Comparison of ENCODE assay signal across 6 fruit fly cellular contexts in genomic region chr3L:9072062-9072730, dm6.
TF ChIP-seq lines count a peak whose summit lies in the region.

No protein-coding gene starts in this region.

- no peak for TF ChIP-seq CTCF in whole organism, embryonic (GFP tag; optimal IDR thresholded peaks at IDR 0.05; lab: Kevin White, UChicago)

TF ChIP-seq in whole organism, 6 proteins besides CTCF, POLR2A, EP300 and RAD21:
- TF ChIP-seq EcR (GFP tag; optimal IDR thresholded peaks at IDR 0.05; lab: Kevin White, UChicago) (peak; percentile 13 to 45), psq (optimal IDR thresholded peaks at IDR 0.05; lab: Kevin White, UChicago) (no peak)

TF ChIP-seq in whole organism, adult, 20 proteins besides CTCF, POLR2A, EP300 and RAD21 (continues in another document):
- TF ChIP-seq Crg-1 (GFP tag; optimal IDR thresholded peaks at IDR 0.05; lab: Kevin White, UChicago) (no peak), CG11617 (GFP tag; optimal IDR thresholded peaks at IDR 0.05; lab: Kevin White, UChicago) (peak; percentile 61), bab1 (GFP tag; optimal IDR thresholded peaks at IDR 0.05; lab: Kevin White, UChicago) (no peak), CG1620 (GFP tag; optimal IDR thresholded peaks at IDR 0.05; lab: Kevin White, UChicago) (no peak), Mnt (GFP tag; optimal IDR thresholded peaks at IDR 0.05; lab: Kevin White, UChicago) (peak; percentile 48), CG7101 (tag; optimal IDR thresholded peaks at IDR 0.05; lab: Kevin White, UChicago) (peak; percentile 11), CG5204 (GFP tag; optimal IDR thresholded peaks at IDR 0.05; lab: Kevin White, UChicago) (no peak), CG7045 (GFP tag; optimal IDR thresholded peaks at IDR 0.05; lab: Kevin White, UChicago) (peak; percentile 25), ovo (GFP tag; optimal IDR thresholded peaks at IDR 0.05; lab: Kevin White, UChicago) (peak; percentile 42), tj (GFP tag; optimal IDR thresholded peaks at IDR 0.05; lab: Kevin White, UChicago) (no peak), kay (GFP tag; lab: Kevin White, UChicago; ENCODE audit: borderline replicate concordance) (peak; percentile 92), cic (GFP tag; optimal IDR thresholded peaks at IDR 0.05; lab: Kevin White, UChicago) (peak; percentile 45), cnc (optimal IDR thresholded peaks at IDR 0.05; lab: Kevin White, UChicago) (no peak), CG33017 (tag; optimal IDR thresholded peaks at IDR 0.05; lab: Kevin White, UChicago) (peak; percentile 38), CG12768 (GFP tag; optimal IDR thresholded peaks at IDR 0.05; lab: Kevin White, UChicago) (peak; percentile 48), toe (GFP tag; optimal IDR thresholded peaks at IDR 0.05; lab: Kevin White, UChicago) (peak; percentile 18), pad (GFP tag; optimal IDR thresholded peaks at IDR 0.05; lab: Kevin White, UChicago) (peak; percentile 91), Hr96 (GFP tag; optimal IDR thresholded peaks at IDR 0.05; lab: Kevin White, UChicago) (peak; percentile 51)

TF ChIP-seq in whole organism, embryonic, 481 proteins besides CTCF, POLR2A, EP300 and RAD21 (continues in another document):
- no peak for TF ChIP-seq maf-S (GFP tag; optimal IDR thresholded peaks at IDR 0.05; lab: Kevin White, UChicago)
- no peak for TF ChIP-seq zfh1 (GFP tag; IDR thresholded peaks at IDR 0.05; lab: Robert Waterston, UW)
- peak; percentile 7 for TF ChIP-seq nom (GFP tag; optimal IDR thresholded peaks at IDR 0.05; lab: Kevin White, UChicago)
- no peak for TF ChIP-seq Meics (GFP tag; optimal IDR thresholded peaks at IDR 0.05; lab: Kevin White, UChicago)
- TF ChIP-seq Hr78 (GFP tag; optimal IDR thresholded peaks at IDR 0.05; lab: Kevin White, UChicago) = no peak
- TF ChIP-seq mirr (GFP tag; optimal IDR thresholded peaks at IDR 0.05; lab: Kevin White, UChicago) = peak; percentile 41
- peak in 1 of 2 experiments; percentile 51 for TF ChIP-seq eve (GFP tag; optimal IDR thresholded peaks at IDR 0.05; lab: Kevin White, UChicago)
- TF ChIP-seq CG4617 (GFP tag; optimal IDR thresholded peaks at IDR 0.05; lab: Kevin White, UChicago; ENCODE audit: borderline replicate concordance) = peak; percentile 2
- no peak for TF ChIP-seq Mes4 (GFP tag; optimal IDR thresholded peaks at IDR 0.05; lab: Kevin White, UChicago)
- TF ChIP-seq MBD-R2 (GFP tag; IDR thresholded peaks at IDR 0.05; lab: Robert Waterston, UW) = peak; percentile 29; the same call in 1 of the 2 replicates
- TF ChIP-seq Dad (GFP tag; optimal IDR thresholded peaks at IDR 0.05; lab: Kevin White, UChicago) = no peak
- peak; percentile 18 for TF ChIP-seq Elba2 (GFP tag; optimal IDR thresholded peaks at IDR 0.05; lab: Kevin White, UChicago)
- no peak for TF ChIP-seq Opbp (GFP tag; IDR thresholded peaks at IDR 0.05; lab: Robert Waterston, UW; ENCODE audit: partially characterized antibody)
- TF ChIP-seq CG12155 (GFP tag; optimal IDR thresholded peaks at IDR 0.05; lab: Kevin White, UChicago) = no peak
- no peak for TF ChIP-seq tin (GFP tag; optimal IDR thresholded peaks at IDR 0.05; lab: Kevin White, UChicago)
- TF ChIP-seq Trl (optimal IDR thresholded peaks at IDR 0.05; lab: Kevin White, UChicago) = no peak
- no peak for TF ChIP-seq Trl (GFP tag; optimal IDR thresholded peaks at IDR 0.05; lab: Kevin White, UChicago)
- TF ChIP-seq CG6254 (GFP tag; optimal IDR thresholded peaks at IDR 0.05; lab: Kevin White, UChicago) = no peak

TF ChIP-seq in whole organism, prepupa, 60 proteins besides CTCF, POLR2A, EP300 and RAD21:
- TF ChIP-seq Met (GFP tag; optimal IDR thresholded peaks at IDR 0.05; lab: Kevin White, UChicago) = peak; percentile 15
- TF ChIP-seq Blimp-1 (GFP tag; optimal IDR thresholded peaks at IDR 0.05; lab: Kevin White, UChicago) = no peak
- peak; percentile 22 for TF ChIP-seq Eip93F (GFP tag; optimal IDR thresholded peaks at IDR 0.05; lab: Kevin White, UChicago)
- peak; percentile 92 for TF ChIP-seq fkh (GFP tag; optimal IDR thresholded peaks at IDR 0.05; lab: Kevin White, UChicago)
- TF ChIP-seq svp (GFP tag; lab: Kevin White, UChicago) = peak; percentile 51
- TF ChIP-seq cyc (GFP tag; optimal IDR thresholded peaks at IDR 0.05; lab: Kevin White, UChicago) = no peak
- no peak for TF ChIP-seq CG6792 (GFP tag; optimal IDR thresholded peaks at IDR 0.05; lab: Kevin White, UChicago)
- no peak for TF ChIP-seq achi (GFP tag; optimal IDR thresholded peaks at IDR 0.05; lab: Kevin White, UChicago)

TF ChIP-seq in whole organism, pupa, 21 proteins besides CTCF, POLR2A, EP300 and RAD21:
- no peak for TF ChIP-seq Snoo (tag; optimal IDR thresholded peaks at IDR 0.05; lab: Kevin White, UChicago)
- peak; percentile 76 for TF ChIP-seq EcR (GFP tag; optimal IDR thresholded peaks at IDR 0.05; lab: Kevin White, UChicago)

TF ChIP-seq in whole organism, wandering third instar larva, 38 proteins besides CTCF, POLR2A, EP300 and RAD21:
- peak; percentile 14 for TF ChIP-seq Hr83 (GFP tag; optimal IDR thresholded peaks at IDR 0.05; lab: Kevin White, UChicago; ENCODE audit: poor library complexity, severe bottlenecking)
- no peak for TF ChIP-seq dmrt93B (GFP tag; optimal IDR thresholded peaks at IDR 0.05; lab: Kevin White, UChicago)
- TF ChIP-seq sage (GFP tag; optimal IDR thresholded peaks at IDR 0.05; lab: Kevin White, UChicago) = peak; percentile 21
- TF ChIP-seq dsf (GFP tag; optimal IDR thresholded peaks at IDR 0.05; lab: Kevin White, UChicago; ENCODE audit: borderline replicate concordance) = no peak
- no peak for TF ChIP-seq GATAd (GFP tag; optimal IDR thresholded peaks at IDR 0.05; lab: Kevin White, UChicago)
- peak; percentile 19 for TF ChIP-seq Hnf4 (GFP tag; optimal IDR thresholded peaks at IDR 0.05; lab: Kevin White, UChicago)
- no peak for TF ChIP-seq CG32264 (GFP tag; optimal IDR thresholded peaks at IDR 0.05; lab: Kevin White, UChicago)
- TF ChIP-seq Dif (GFP tag; optimal IDR thresholded peaks at IDR 0.05; lab: Kevin White, UChicago; ENCODE audit: partially characterized antibody) = no peak
- no peak for TF ChIP-seq Vsx2 (GFP tag; optimal IDR thresholded peaks at IDR 0.05; lab: Kevin White, UChicago; ENCODE audit: partially characterized antibody)
- peak; percentile 68 for TF ChIP-seq CrebA (GFP tag; optimal IDR thresholded peaks at IDR 0.05; lab: Kevin White, UChicago; ENCODE audit: borderline replicate concordance)
- TF ChIP-seq lola (GFP tag; optimal IDR thresholded peaks at IDR 0.05; lab: Kevin White, UChicago) = no peak
- TF ChIP-seq br (GFP tag; optimal IDR thresholded peaks at IDR 0.05; lab: Kevin White, UChicago) = no peak
- TF ChIP-seq Hr78 (GFP tag; optimal IDR thresholded peaks at IDR 0.05; lab: Kevin White, UChicago) = no peak
- peak; percentile 34 for TF ChIP-seq brk (GFP tag; optimal IDR thresholded peaks at IDR 0.05; lab: Kevin White, UChicago)
- TF ChIP-seq Rel (GFP tag; optimal IDR thresholded peaks at IDR 0.05; lab: Kevin White, UChicago) = no peak
- TF ChIP-seq Rel (tag; optimal IDR thresholded peaks at IDR 0.05; lab: Kevin White, UChicago) = peak; percentile 100
- TF ChIP-seq psq (GFP tag; optimal IDR thresholded peaks at IDR 0.05; lab: Kevin White, UChicago) = no peak
- no peak for TF ChIP-seq Myc (optimal IDR thresholded peaks at IDR 0.05; lab: Kevin White, UChicago)
- TF ChIP-seq sv (GFP tag; optimal IDR thresholded peaks at IDR 0.05; lab: Kevin White, UChicago) = no peak
- peak; percentile 9 for TF ChIP-seq OdsH (GFP tag; optimal IDR thresholded peaks at IDR 0.05; lab: Kevin White, UChicago)
- TF ChIP-seq woc (GFP tag; optimal IDR thresholded peaks at IDR 0.05; lab: Kevin White, UChicago) = no peak
